Worm (Caenorhabditis elegans) whole organism, L1 larva: ENCODE measurements around the gene K11D12.6.

Experiments used
- efl-1 ChIP-seq, 4 experiments: fragments of 150-350 bp; optimal IDR thresholded peaks in 3 of 4; peaks in 1 of 4; 1 replicate in 1 of 4; 2 replicates in 3 of 4; lab custom pipeline; 2014; ENCODE audit warnings: missing biosample characterization in 2 of 4, missing genetic modification characterization in 2 of 4, missing genetic modification reagents in 2 of 4
- fkh-4 ChIP-seq: sonication (generic microtip); optimal IDR thresholded peaks from 2 replicates; lab custom pipeline; 2016; ENCODE audit warnings: missing compliant biosample characterization, missing genetic modification characterization, borderline replicate concordance
- lin-35 ChIP-seq, 2 experiments: fragments of 150-350 bp; optimal IDR thresholded peaks; 2 replicates each; lab custom pipeline; 2014; ENCODE audit warnings: missing biosample characterization in 2 of 2, missing genetic modification characterization in 2 of 2, missing genetic modification reagents in 2 of 2
- lin-39 ChIP-seq: fragments of 150-350 bp; optimal IDR thresholded peaks from 2 replicates; lab custom pipeline; 2014; ENCODE audit warnings: missing biosample characterization, missing genetic modification reagents, missing genetic modification characterization
- nhr-12 ChIP-seq: sonication (generic microtip); optimal IDR thresholded peaks from 2 replicates; lab custom pipeline; 2017; ENCODE audit warnings: missing biosample characterization, missing genetic modification characterization
- rnt-1 ChIP-seq: sonication (generic microtip); optimal IDR thresholded peaks from 2 replicates; lab custom pipeline; 2016; ENCODE audit warnings: mild to moderate bottlenecking, missing genetic modification characterization, moderate library complexity, missing compliant biosample characterization

DNA sequence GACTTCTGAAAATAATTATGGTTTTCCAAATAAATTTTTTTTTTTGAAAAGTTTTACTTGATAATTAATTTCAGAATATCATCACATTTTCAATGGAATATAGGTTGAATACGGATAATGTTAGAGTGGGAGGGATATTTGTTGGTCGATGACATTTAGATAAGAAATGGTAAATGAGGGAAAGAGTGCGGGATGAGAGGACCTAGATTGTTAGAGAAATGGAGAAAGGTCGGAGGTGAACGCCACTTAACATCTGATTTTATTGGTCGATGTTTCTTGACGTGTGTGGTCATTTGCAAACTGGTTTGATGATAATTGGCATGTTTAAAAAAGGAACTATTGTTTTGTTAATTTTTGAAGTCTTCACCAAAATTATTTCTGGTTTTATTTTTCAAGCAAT lies 3.5 kb upstream of the K11D12.6 start:
- TF ChIP-seq fkh-4 (tag; lab: Kevin White, UChicago) (no peak), nhr-12 (tag; lab: Kevin White, UChicago) (no peak), efl-1 (optimal IDR thresholded peaks at IDR 0.05; lab: Kevin White, UChicago) (no peak), efl-1 (GFP tag; optimal IDR thresholded peaks at IDR 0.05 in 1 of 2; lab: Kevin White, UChicago) (no peak), rnt-1 (tag; lab: Kevin White, UChicago) (no peak), lin-39 (no peak), lin-35 (GFP tag; optimal IDR thresholded peaks at IDR 0.05; lab: Kevin White, UChicago) (peak in 1 of 2 experiments; percentile 5)
